Worm (Caenorhabditis elegans) whole organism, L4/young adult: Measurements from ENCODE around the gene K08E4.8.

Source experiments
- W03F9.2 ChIP-seq: fragments of 150-350 bp; optimal IDR thresholded peaks from 2 replicates; lab custom pipeline; 2014; ENCODE audit warnings: missing biosample characterization, missing genetic modification characterization
- dao-5 ChIP-seq: sonication (generic microtip); optimal IDR thresholded peaks from 2 replicates; lab custom pipeline; 2016; ENCODE audit warnings: missing genotype, missing genetic modification characterization, moderate library complexity, missing compliant biosample characterization
- him-1 ChIP-seq: sonication (generic microtip); optimal IDR thresholded peaks from 2 replicates; lab custom pipeline; 2016; ENCODE audit warnings: missing genotype, missing genetic modification reagents, missing genetic modification characterization, missing compliant biosample characterization

- TF ChIP-seq him-1 (tag; lab: Kevin White, UChicago) (no peak), W03F9.2 (no peak), dao-5 (tag; lab: Kevin White, UChicago) (no peak)
Observed at ce11 chrIV:12084178-12084577, 23.0 kb upstream of the K08E4.8 start, which contains the start of gene repo-1.
